Worm (Caenorhabditis elegans) whole organism, young adult: ENCODE results near the gene sulp-8.

Experiments
- B0019.2 ChIP-seq: fragments of 200-800 bp; sonication (Bioruptor generic); conservative IDR thresholded peaks from 2 replicates; pipeline ENCODE4 v1.3.6; 2022; ENCODE audit warnings: missing genetic modification reagents, missing genetic modification characterization, missing compliant biosample characterization
- B0035.1 ChIP-seq: sonication (generic microtip); optimal IDR thresholded peaks from 2 replicates; lab custom pipeline; 2016; ENCODE audit warnings: missing genetic modification characterization, mild to moderate bottlenecking, missing compliant biosample characterization, missing genotype, missing genetic modification reagents
- B0336.3 ChIP-seq: fragments of 200-800 bp; sonication (Bioruptor generic); IDR thresholded peaks from 2 replicates; pipeline ENCODE4 v1.3.6; 2022; ENCODE audit warnings: missing genetic modification characterization, missing compliant biosample characterization
- F10E7.11 ChIP-seq: sonication (generic microtip); optimal IDR thresholded peaks from 2 replicates; lab custom pipeline; 2017; ENCODE audit warnings: mild to moderate bottlenecking, missing genetic modification characterization, moderate library complexity, missing compliant biosample characterization
- F33H1.4 ChIP-seq: fragments of 200-800 bp; sonication (Bioruptor generic); IDR thresholded peaks from 2 replicates; pipeline ENCODE4 v1.3.6; 2022; ENCODE audit warnings: missing genetic modification reagents, missing genetic modification characterization, missing compliant biosample characterization
- F37B4.10 ChIP-seq: fragments of 200-800 bp; sonication (Bioruptor generic); IDR thresholded peaks from 2 replicates; pipeline ENCODE4 v1.3.6; 2022; ENCODE audit warnings: missing genetic modification characterization, missing compliant biosample characterization
- F52B5.7 ChIP-seq: sonication (generic microtip); optimal IDR thresholded peaks from 2 replicates; lab custom pipeline; 2016; ENCODE audit warnings: mild to moderate bottlenecking, missing genetic modification characterization, missing compliant biosample characterization
- aptf-3 ChIP-seq: fragments of 200-800 bp; sonication (Bioruptor generic); IDR thresholded peaks from 2 replicates; pipeline ENCODE4 v1.3.6; 2022; ENCODE audit warnings: missing genetic modification characterization, missing compliant biosample characterization
- atf-7 ChIP-seq: sonication (generic microtip); optimal IDR thresholded peaks from 2 replicates; lab custom pipeline; 2017; ENCODE audit warnings: mild to moderate bottlenecking, missing genetic modification characterization, missing compliant biosample characterization
- athp-1 ChIP-seq: sonication (generic microtip); optimal IDR thresholded peaks from 2 replicates; lab custom pipeline; 2017; ENCODE audit warnings: mild to moderate bottlenecking, missing genetic modification characterization, missing compliant biosample characterization
- attf-5 ChIP-seq: fragments of 200-800 bp; sonication (Bioruptor generic); optimal IDR thresholded peaks from 2 replicates; lab custom pipeline; 2018; ENCODE audit warnings: mild to moderate bottlenecking, missing genetic modification characterization, missing compliant biosample characterization
- bed-1 ChIP-seq: fragments of 200-800 bp; sonication (Bioruptor generic); IDR thresholded peaks from 2 replicates; pipeline ENCODE4 v1.3.6; 2022; ENCODE audit warnings: missing genetic modification reagents, missing genetic modification characterization, missing compliant biosample characterization
- ccch-3 ChIP-seq: fragments of 200-800 bp; sonication (Bioruptor generic); optimal IDR thresholded peaks from 2 replicates; lab custom pipeline; 2018; ENCODE audit warnings: mild to moderate bottlenecking, missing genetic modification characterization, missing compliant biosample characterization
- cebp-2 ChIP-seq: fragments of 200-800 bp; sonication (Bioruptor generic); IDR thresholded peaks from 2 replicates; pipeline ENCODE4 v1.3.6; 2022; ENCODE audit warnings: missing genetic modification characterization, missing compliant biosample characterization
- dox-1 ChIP-seq: fragments of 200-800 bp; sonication (Bioruptor generic); IDR thresholded peaks from 2 replicates; pipeline ENCODE4 v1.3.6; 2022; ENCODE audit warnings: missing genetic modification reagents, missing genetic modification characterization, missing compliant biosample characterization
- dpff-1 ChIP-seq: sonication (generic microtip); optimal IDR thresholded peaks from 2 replicates; lab custom pipeline; 2017; ENCODE audit warnings: mild to moderate bottlenecking, missing genetic modification characterization, missing compliant biosample characterization
- efl-1 ChIP-seq: fragments of 150-350 bp; optimal IDR thresholded peaks from 2 replicates; lab custom pipeline; 2014; ENCODE audit warnings: missing biosample characterization, missing genetic modification reagents, missing genetic modification characterization
- egl-44 ChIP-seq: fragments of 200-800 bp; sonication (Bioruptor generic); IDR thresholded peaks from 2 replicates; pipeline ENCODE4 v1.3.6; 2022; ENCODE audit warnings: missing genetic modification reagents, missing genetic modification characterization, missing compliant biosample characterization
- egrh-3 ChIP-seq: fragments of 200-800 bp; sonication (Bioruptor generic); IDR thresholded peaks from 2 replicates; pipeline ENCODE4 v1.3.6; 2022; ENCODE audit warnings: missing genetic modification reagents, missing genetic modification characterization, missing compliant biosample characterization
- ekl-4 ChIP-seq: fragments of 200-800 bp; sonication (Bioruptor generic); IDR thresholded peaks from 2 replicates; pipeline ENCODE4 v1.3.6; 2022; ENCODE audit warnings: missing genetic modification reagents, missing genetic modification characterization, missing compliant biosample characterization
- him-1 ChIP-seq: sonication (generic microtip); optimal IDR thresholded peaks from 2 replicates; lab custom pipeline; 2016; ENCODE audit warnings: missing genotype, missing genetic modification reagents, missing genetic modification characterization, missing compliant biosample characterization
- hlh-12 ChIP-seq: sonication (generic microtip); optimal IDR thresholded peaks from 2 replicates; lab custom pipeline; 2016; ENCODE audit warnings: missing genetic modification characterization, missing compliant biosample characterization
- hlh-26 ChIP-seq: fragments of 200-800 bp; sonication (Bioruptor generic); conservative IDR thresholded peaks from 2 replicates; pipeline ENCODE4 v1.3.6; 2022; ENCODE audit warnings: missing genetic modification reagents, missing genetic modification characterization, missing compliant biosample characterization
- hrde-1 ChIP-seq: sonication (generic microtip); optimal IDR thresholded peaks from 2 replicates; lab custom pipeline; 2016; ENCODE audit warnings: missing genetic modification characterization, mild to moderate bottlenecking, missing compliant biosample characterization, moderate library complexity, missing genotype, missing genetic modification reagents, borderline replicate concordance
- hsf-1 ChIP-seq: fragments of 200-800 bp; sonication (Bioruptor generic); IDR thresholded peaks from 2 replicates; pipeline ENCODE4 v1.3.6; 2022; ENCODE audit warnings: missing genetic modification reagents, missing genetic modification characterization, missing compliant biosample characterization
- lin-40 ChIP-seq: sonication (generic microtip); optimal IDR thresholded peaks from 2 replicates; lab custom pipeline; 2016; ENCODE audit warnings: missing genetic modification characterization, mild to moderate bottlenecking, missing compliant biosample characterization, missing genotype, missing genetic modification reagents
- lin-54 ChIP-seq: fragments of 200-800 bp; sonication (Bioruptor generic); optimal IDR thresholded peaks from 2 replicates; lab custom pipeline; 2018; ENCODE audit warnings: mild to moderate bottlenecking, missing genetic modification characterization, missing compliant biosample characterization
- lir-1 ChIP-seq: fragments of 200-800 bp; sonication (Bioruptor generic); conservative IDR thresholded peaks from 2 replicates; pipeline ENCODE4 v1.3.6; 2022; ENCODE audit warnings: missing genetic modification reagents, missing genetic modification characterization, missing compliant biosample characterization
- lsl-1 ChIP-seq: fragments of 200-800 bp; sonication (Bioruptor generic); optimal IDR thresholded peaks from 2 replicates; lab custom pipeline; 2018; ENCODE audit warnings: mild to moderate bottlenecking, missing genetic modification characterization, moderate library complexity, missing compliant biosample characterization
- madf-3 ChIP-seq: fragments of 200-800 bp; sonication (Bioruptor generic); IDR thresholded peaks from 2 replicates; pipeline ENCODE4 v1.3.6; 2022; ENCODE audit warnings: missing genetic modification reagents, missing genetic modification characterization, missing compliant biosample characterization
- mel-28 ChIP-seq: sonication (generic microtip); optimal IDR thresholded peaks from 2 replicates; lab custom pipeline; 2016; ENCODE audit warnings: borderline replicate concordance, mild to moderate bottlenecking, missing genetic modification characterization, missing compliant biosample characterization
- nhr-120 ChIP-seq: fragments of 200-800 bp; sonication (Bioruptor generic); IDR thresholded peaks from 2 replicates; pipeline ENCODE4 v1.3.6; 2022; ENCODE audit warnings: missing genetic modification characterization, missing compliant biosample characterization
- nhr-179 ChIP-seq: sonication (generic microtip); optimal IDR thresholded peaks from 2 replicates; lab custom pipeline; 2016; ENCODE audit warnings: mild to moderate bottlenecking, missing genetic modification characterization, missing compliant biosample characterization
- nhr-90 ChIP-seq: sonication (generic microtip); optimal IDR thresholded peaks from 2 replicates; lab custom pipeline; 2016; ENCODE audit warnings: missing genotype, mild to moderate bottlenecking, missing genetic modification characterization, missing compliant biosample characterization
- rec-8 ChIP-seq, 2 experiments: sonication (generic microtip); optimal IDR thresholded peaks; 2 replicates each; lab custom pipeline; 2016; ENCODE audit warnings: mild to moderate bottlenecking in 2 of 2, missing genetic modification characterization in 2 of 2, missing genetic modification reagents in 2 of 2, missing genotype in 2 of 2, missing biosample characterization in 1 of 2, missing compliant biosample characterization in 1 of 2, moderate library complexity in 1 of 2
- rpc-1 ChIP-seq, 2 experiments: fragments of 150-350 bp in 1 of 2; sonication (generic microtip) in 1 of 2; optimal IDR thresholded peaks; 2 replicates each; lab custom pipeline; 2014 to 2018; ENCODE audit warnings: missing biosample characterization in 1 of 2, missing genetic modification characterization in 1 of 2, missing genetic modification reagents in 1 of 2, missing genotype in 1 of 2
- snpc-4 ChIP-seq, 5 experiments: fragments of 150-350 bp in 1 of 5; sonication (generic microtip) in 4 of 5; optimal IDR thresholded peaks; 2 replicates each; lab custom pipeline; 2014 to 2018; ENCODE audit warnings: missing genetic modification characterization in 5 of 5, missing biosample characterization in 3 of 5, antibody characterized with exemption in 2 of 5, mild to moderate bottlenecking in 2 of 5, missing compliant biosample characterization in 2 of 5, missing genotype in 2 of 5, moderate library complexity in 2 of 5, missing genetic modification reagents in 1 of 5
- sptf-2 ChIP-seq: fragments of 200-800 bp; sonication (Bioruptor generic); optimal IDR thresholded peaks from 2 replicates; lab custom pipeline; 2018; ENCODE audit warnings: mild to moderate bottlenecking, missing genetic modification characterization, missing compliant biosample characterization
- tbx-9 ChIP-seq: sonication (generic microtip); optimal IDR thresholded peaks from 2 replicates; lab custom pipeline; 2016; ENCODE audit warnings: borderline replicate concordance, missing genetic modification characterization, inconsistent platforms, missing compliant biosample characterization
- zfh-2 ChIP-seq: fragments of 200-800 bp; sonication (Bioruptor generic); conservative IDR thresholded peaks from 2 replicates; pipeline ENCODE4 v1.3.6; 2022; ENCODE audit warnings: missing genetic modification reagents, missing genetic modification characterization, missing compliant biosample characterization

The sulp-8 gene

DNA sequence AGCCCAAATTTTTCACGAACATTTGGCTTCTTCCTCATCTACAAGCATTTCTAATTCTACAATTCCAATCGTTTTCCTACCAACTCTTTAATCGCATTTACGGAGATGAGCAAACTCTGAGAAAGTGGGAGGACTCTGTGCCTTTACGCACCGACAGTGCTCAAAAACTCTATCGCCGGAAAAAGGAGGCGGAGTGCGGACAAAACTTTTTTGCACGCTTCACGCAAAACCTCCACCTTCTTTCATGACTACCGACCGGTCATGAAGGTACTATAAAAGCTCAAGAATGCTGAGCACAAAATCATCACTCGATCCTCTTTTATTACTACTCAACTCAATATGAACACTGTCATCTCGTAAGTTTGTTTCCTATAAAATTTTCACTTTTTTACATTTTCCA is 48.3 kb downstream of the sulp-8 start, which contains the start of gene idpc-4:
idpc-4 (plus strand) TSS at position 301 of the 400 bp plus-strand sequence.
- TF ChIP-seq lsl-1, result no peak
- no peak for TF ChIP-seq ccch-3 (GFP tag; lab: Kevin White, UChicago)
- no peak for TF ChIP-seq sptf-2 (GFP tag; lab: Kevin White, UChicago)
- no peak for TF ChIP-seq cebp-2 (GFP tag; lab: Robert Waterston, UW)
- no peak for TF ChIP-seq athp-1 (tag; lab: Kevin White, UChicago)
- no peak for TF ChIP-seq rpc-1 (optimal IDR thresholded peaks at IDR 0.05; lab: Kevin White, UChicago)
- no peak for TF ChIP-seq rpc-1 (tag; optimal IDR thresholded peaks at IDR 0.05; lab: Kevin White, UChicago)
- no peak for TF ChIP-seq nhr-90 (tag; lab: Kevin White, UChicago)
- no peak for TF ChIP-seq efl-1 (GFP tag; lab: Kevin White, UChicago)
- TF ChIP-seq him-1, result no peak
- TF ChIP-seq mel-28 (tag; lab: Kevin White, UChicago), result no peak

DNA sequence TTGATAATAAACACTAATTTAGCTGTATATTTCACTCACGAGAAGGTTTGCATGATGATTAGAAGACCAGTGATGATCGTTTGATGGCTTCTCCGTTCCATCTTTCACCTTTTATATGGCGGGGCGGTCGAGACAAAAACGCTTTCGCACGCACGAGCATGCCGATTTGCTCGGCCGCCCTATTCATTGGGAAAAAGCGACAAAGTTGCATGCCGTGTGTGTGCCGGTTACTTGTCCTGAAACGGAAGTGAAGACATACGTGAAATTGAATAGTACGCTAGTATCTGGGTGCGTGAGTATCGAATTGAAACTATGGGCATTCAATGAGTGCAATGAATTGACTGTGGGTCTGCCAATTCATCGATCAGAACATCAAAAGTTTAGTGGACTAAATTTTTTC is 50.6 kb downstream of the sulp-8 start, which contains the start of gene idpc-5:
idpc-5 (minus strand) TSS at position 101 of the 400 bp plus-strand sequence.
- no peak for TF ChIP-seq F37B4.10
- TF ChIP-seq bed-1 (GFP tag; lab: Robert Waterston, UW), result no peak
- no peak for TF ChIP-seq madf-3 (GFP tag; lab: Robert Waterston, UW)
- TF ChIP-seq snpc-4 (GFP tag; optimal IDR thresholded peaks at IDR 0.05; lab: Kevin White, UChicago), result no peak
- TF ChIP-seq snpc-4 (tag; optimal IDR thresholded peaks at IDR 0.05; lab: Kevin White, UChicago), result no peak
- no peak for TF ChIP-seq B0336.3 (GFP tag; lab: Robert Waterston, UW)
- TF ChIP-seq dpff-1 (tag; lab: Kevin White, UChicago), result no peak
- TF ChIP-seq lir-1 (GFP tag; lab: Robert Waterston, UW), result no peak
- no peak for TF ChIP-seq dox-1 (GFP tag; lab: Robert Waterston, UW)
- TF ChIP-seq nhr-120 (GFP tag; lab: Robert Waterston, UW), result no peak

DNA sequence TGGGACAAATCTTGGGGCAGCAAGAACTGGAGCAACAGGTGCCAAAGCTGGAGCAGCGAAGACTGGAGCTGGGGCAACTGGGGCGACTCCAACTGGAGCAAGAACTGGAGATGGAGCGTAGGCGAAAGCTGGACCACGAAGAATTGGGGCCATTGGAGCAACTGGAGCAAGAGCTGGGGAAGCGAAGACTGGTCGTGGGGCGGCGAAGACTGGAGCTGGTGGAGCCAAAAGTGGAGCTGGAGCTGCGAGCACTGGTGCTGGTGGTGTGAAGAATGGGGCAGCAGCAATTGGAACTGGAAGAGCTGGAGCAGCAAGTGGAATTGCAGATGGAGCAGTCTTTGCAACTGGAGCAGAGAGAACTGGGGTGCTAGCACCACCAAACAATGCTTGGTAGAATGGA is 51.1 kb downstream of the sulp-8 start:
- TF ChIP-seq zfh-2 (GFP tag; lab: Robert Waterston, UW), result peak; percentile 76
- TF ChIP-seq hlh-26 (GFP tag; lab: Robert Waterston, UW), result 0 out of 2 replicates have a peak, but pooled peaks have one; percentile 10
- peak; percentile 79; the same call in 1 of the 2 replicates for TF ChIP-seq egrh-3 (GFP tag; lab: Robert Waterston, UW)

ce11 chrV:9621437-9621836 is 52.0 kb downstream of the sulp-8 start:
- TF ChIP-seq nhr-179 (tag; lab: Kevin White, UChicago), result no peak
- TF ChIP-seq lin-40 (tag; lab: Kevin White, UChicago), result no peak
- TF ChIP-seq, all 124 proteins: peak for 0

- no peak for TF ChIP-seq lir-1 (GFP tag; lab: Robert Waterston, UW)
- no peak for TF ChIP-seq attf-5 (GFP tag; lab: Kevin White, UChicago)
- TF ChIP-seq hrde-1 (tag; lab: Kevin White, UChicago), result no peak
- no peak for TF ChIP-seq B0035.1 (tag; lab: Kevin White, UChicago)
- TF ChIP-seq hsf-1 (GFP tag; lab: Robert Waterston, UW), result no peak
- no peak for TF ChIP-seq rec-8 (tag; optimal IDR thresholded peaks at IDR 0.05; lab: Kevin White, UChicago)
- TF ChIP-seq atf-7 (tag; lab: Kevin White, UChicago), result no peak
- no peak for TF ChIP-seq egl-44 (GFP tag; lab: Robert Waterston, UW)
- TF ChIP-seq rpc-1 (optimal IDR thresholded peaks at IDR 0.05; lab: Kevin White, UChicago), result no peak
- no peak for TF ChIP-seq rpc-1 (tag; optimal IDR thresholded peaks at IDR 0.05; lab: Kevin White, UChicago)
- TF ChIP-seq F33H1.4 (GFP tag; lab: Robert Waterston, UW), result no peak
- no peak for TF ChIP-seq ekl-4 (GFP tag; lab: Robert Waterston, UW)
- 0 out of 2 replicates have a peak, but pooled peaks have one; percentile 41 for TF ChIP-seq nhr-120 (GFP tag; lab: Robert Waterston, UW)
- TF ChIP-seq B0019.2 (GFP tag; lab: Robert Waterston, UW), result no peak
- no peak for TF ChIP-seq tbx-9 (tag; lab: Kevin White, UChicago)
- TF ChIP-seq hlh-12 (tag; lab: Kevin White, UChicago), result no peak
- 0 out of 2 replicates have a peak, but pooled peaks have one; percentile 23 for TF ChIP-seq madf-3 (GFP tag; lab: Robert Waterston, UW)
- TF ChIP-seq F10E7.11 (tag; lab: Kevin White, UChicago), result no peak
- peak; percentile 84 for TF ChIP-seq zfh-2 (GFP tag; lab: Robert Waterston, UW)
- no peak for TF ChIP-seq F52B5.7 (tag; lab: Kevin White, UChicago)
- no peak for TF ChIP-seq lin-54
- 0 out of 2 replicates have a peak, but pooled peaks have one; percentile 61 for TF ChIP-seq aptf-3 (GFP tag; lab: Robert Waterston, UW)
Measured at ce11 chrV:9620417-9620816, 53.0 kb downstream of the sulp-8 start.
